Worm (Caenorhabditis elegans) whole organism, L2 larva: Measurements from ENCODE around the gene K11H3.2.

Source experiments
- C34F6.9 ChIP-seq: fragments of 150-350 bp; optimal IDR thresholded peaks from 2 replicates; lab custom pipeline; 2014; ENCODE audit warnings: missing biosample characterization, missing genetic modification characterization
- R02D3.7 ChIP-seq: fragments of 150-350 bp; optimal IDR thresholded peaks from 2 replicates; lab custom pipeline; 2014; ENCODE audit warnings: missing biosample characterization, missing genetic modification characterization
- Y55F3AM.14 ChIP-seq: fragments of 200-800 bp; sonication (Bioruptor generic); optimal IDR thresholded peaks from 2 replicates; lab custom pipeline; 2018; ENCODE audit warnings: mild to moderate bottlenecking, missing genetic modification characterization, missing compliant biosample characterization
- alr-1 ChIP-seq: fragments of 150-350 bp; optimal IDR thresholded peaks from 2 replicates; lab custom pipeline; 2014; ENCODE audit warnings: missing biosample characterization, missing genetic modification characterization
- ama-1 ChIP-seq: fragments of 150-350 bp; optimal IDR thresholded peaks from 2 replicates; lab custom pipeline; 2018; ENCODE audit warnings: inconsistent platforms
- blmp-1 ChIP-seq: sonication (generic microtip); optimal IDR thresholded peaks from 2 replicates; lab custom pipeline; 2017; ENCODE audit warnings: missing genetic modification characterization, mild to moderate bottlenecking, missing compliant biosample characterization, antibody characterized with exemption, moderate library complexity; ENCODE audit not compliant: insufficient read depth
- ceh-16 ChIP-seq: fragments of 150-350 bp; optimal IDR thresholded peaks from 2 replicates; lab custom pipeline; 2014; ENCODE audit warnings: missing biosample characterization, missing genetic modification characterization
- crh-2 ChIP-seq: sonication (generic microtip); optimal IDR thresholded peaks from 2 replicates; lab custom pipeline; 2017; ENCODE audit warnings: missing biosample characterization, missing genetic modification characterization
- dmd-4 ChIP-seq: sonication (generic microtip); optimal IDR thresholded peaks from 2 replicates; lab custom pipeline; 2017; ENCODE audit warnings: missing biosample characterization, missing genetic modification characterization
- egl-27 ChIP-seq: sonication (generic microtip); optimal IDR thresholded peaks from 3 replicates; lab custom pipeline; 2017; ENCODE audit warnings: missing biosample characterization, missing genetic modification reagents, missing genetic modification characterization
- fos-1 ChIP-seq: fragments of 150-350 bp; optimal IDR thresholded peaks from 2 replicates; lab custom pipeline; 2014; ENCODE audit warnings: missing biosample characterization, missing genetic modification characterization
- gmeb-1 ChIP-seq: fragments of 150-350 bp; optimal IDR thresholded peaks from 2 replicates; lab custom pipeline; 2014; ENCODE audit warnings: missing biosample characterization, missing genetic modification characterization
- lin-11 ChIP-seq: fragments of 150-350 bp; sonication (generic microtip); optimal IDR thresholded peaks from 2 replicates; lab custom pipeline; 2014; ENCODE audit warnings: missing biosample characterization, missing genetic modification characterization, inconsistent platforms, mixed read lengths
- lsy-2 ChIP-seq, 2 experiments: fragments of 150-350 bp in 1 of 2; sonication (generic microtip) in 1 of 2; optimal IDR thresholded peaks; 2 replicates each; lab custom pipeline; 2014 to 2017; ENCODE audit warnings: missing biosample characterization in 2 of 2, missing genetic modification characterization in 2 of 2
- mab-5 ChIP-seq: fragments of 150-350 bp; optimal IDR thresholded peaks from 2 replicates; lab custom pipeline; 2014; ENCODE audit warnings: missing biosample characterization, missing genetic modification characterization
- mbf-1 ChIP-seq: sonication (generic microtip); optimal IDR thresholded peaks from 2 replicates; lab custom pipeline; 2017; ENCODE audit warnings: missing biosample characterization, missing genetic modification characterization
- mdl-1 ChIP-seq, 2 experiments: fragments of 150-350 bp in 1 of 2; sonication (generic microtip) in 1 of 2; optimal IDR thresholded peaks; 2 replicates each; lab custom pipeline; 2017; ENCODE audit warnings: missing biosample characterization in 2 of 2, missing genetic modification characterization in 2 of 2
- nhr-11 ChIP-seq: fragments of 150-350 bp; optimal IDR thresholded peaks from 2 replicates; lab custom pipeline; 2014; ENCODE audit warnings: missing biosample characterization, missing genetic modification characterization
- nhr-129 ChIP-seq: fragments of 150-350 bp; optimal IDR thresholded peaks from 2 replicates; lab custom pipeline; 2014; ENCODE audit warnings: missing biosample characterization, missing genetic modification characterization
- nhr-21 ChIP-seq: fragments of 150-350 bp; optimal IDR thresholded peaks from 2 replicates; lab custom pipeline; 2014; ENCODE audit warnings: missing biosample characterization, missing genetic modification characterization
- nhr-23 ChIP-seq: fragments of 150-350 bp; optimal IDR thresholded peaks from 2 replicates; lab custom pipeline; 2014; ENCODE audit warnings: missing biosample characterization, missing genetic modification reagents, missing genetic modification characterization
- nhr-237 ChIP-seq: fragments of 150-350 bp; optimal IDR thresholded peaks from 2 replicates; lab custom pipeline; 2014; ENCODE audit warnings: missing biosample characterization, missing genetic modification characterization
- nhr-25 ChIP-seq: fragments of 150-350 bp; sonication (generic microtip); optimal IDR thresholded peaks from 3 replicates; lab custom pipeline; 2014; ENCODE audit warnings: missing biosample characterization, missing genetic modification characterization
- nhr-6 ChIP-seq: fragments of 150-350 bp; optimal IDR thresholded peaks from 2 replicates; lab custom pipeline; 2014; ENCODE audit warnings: missing biosample characterization, missing genetic modification characterization
- sma-3 ChIP-seq: sonication (generic microtip); optimal IDR thresholded peaks from 2 replicates; lab custom pipeline; 2016; ENCODE audit warnings: missing genetic modification reagents, missing genetic modification characterization, missing compliant biosample characterization
- sma-9 ChIP-seq, 2 experiments: fragments of 150-350 bp in 1 of 2; sonication (generic microtip) in 1 of 2; optimal IDR thresholded peaks; 2 replicates each; lab custom pipeline; 2014 to 2016; ENCODE audit warnings: missing genetic modification characterization in 2 of 2, mild to moderate bottlenecking in 1 of 2, missing biosample characterization in 1 of 2, missing compliant biosample characterization in 1 of 2, missing genetic modification reagents in 1 of 2, moderate library complexity in 1 of 2
- snpc-4 ChIP-seq: fragments of 150-350 bp; optimal IDR thresholded peaks from 2 replicates; lab custom pipeline; 2014; ENCODE audit warnings: missing biosample characterization, missing genetic modification characterization
- unc-39 ChIP-seq: fragments of 150-350 bp; optimal IDR thresholded peaks from 2 replicates; lab custom pipeline; 2014; ENCODE audit warnings: missing biosample characterization, missing genetic modification characterization
- unc-55 ChIP-seq: fragments of 150-350 bp; sonication (generic microtip); optimal IDR thresholded peaks from 3 replicates; lab custom pipeline; 2014; ENCODE audit warnings: missing biosample characterization, missing genetic modification reagents, missing genetic modification characterization
- ztf-11 ChIP-seq: sonication (generic microtip); optimal IDR thresholded peaks from 2 replicates; lab custom pipeline; 2017; ENCODE audit warnings: missing biosample characterization, missing genetic modification characterization
- ztf-4 ChIP-seq: fragments of 150-350 bp; optimal IDR thresholded peaks from 2 replicates; lab custom pipeline; 2014; ENCODE audit warnings: missing biosample characterization, missing genetic modification characterization

Gene K11H3.2

ce11 chrIII:9806968-9807559, 39.1 kb upstream of the K11H3.2 start, which contains the start of gene ZK632.4:
ZK632.4 (minus strand) TSS chrIII:9807454.
- no peak for TF ChIP-seq fos-1 (tag; lab: Kevin White, UChicago)
- no peak for TF ChIP-seq unc-39 (tag; lab: Kevin White, UChicago)
- TF ChIP-seq mab-5 (tag; lab: Kevin White, UChicago): no peak
- no peak for TF ChIP-seq nhr-23 (tag; lab: Kevin White, UChicago)
- peak; percentile 28 for TF ChIP-seq nhr-25 (tag; lab: Kevin White, UChicago)
- no peak for TF ChIP-seq R02D3.7
- peak; percentile 10 for TF ChIP-seq nhr-129 (tag; lab: Kevin White, UChicago)
- TF ChIP-seq lin-11 (tag; lab: Kevin White, UChicago): no peak
- TF ChIP-seq mbf-1 (tag; lab: Kevin White, UChicago): no peak
- TF ChIP-seq sma-9 (GFP tag; optimal IDR thresholded peaks at IDR 0.05; lab: Kevin White, UChicago): peak; percentile 56
- no peak for TF ChIP-seq sma-9 (tag; optimal IDR thresholded peaks at IDR 0.05; lab: Kevin White, UChicago)

ce11 chrIII:9807560-9808046, 38.6 kb upstream of the K11H3.2 start:
- TF ChIP-seq ztf-4 (tag; lab: Kevin White, UChicago) (peak; percentile 14), sma-9 (GFP tag; optimal IDR thresholded peaks at IDR 0.05; lab: Kevin White, UChicago) (peak; percentile 62), sma-9 (tag; optimal IDR thresholded peaks at IDR 0.05; lab: Kevin White, UChicago) (no peak), lsy-2 (tag; optimal IDR thresholded peaks at IDR 0.05; lab: Kevin White, UChicago) (peak in 1 of 2 experiments; percentile 26), mab-5 (tag; lab: Kevin White, UChicago) (no peak), Y55F3AM.14 (GFP tag; lab: Kevin White, UChicago) (peak; percentile 3), blmp-1 (tag; lab: Kevin White, UChicago) (peak; percentile 46), nhr-25 (tag; lab: Kevin White, UChicago) (peak; percentile 75), nhr-21 (tag; lab: Kevin White, UChicago) (peak; percentile 63), ama-1 (peak; percentile 80), mdl-1 (tag; optimal IDR thresholded peaks at IDR 0.05; lab: Kevin White, UChicago) (peak in 1 of 2 experiments; percentile 28), sma-3 (peak; percentile 61), dmd-4 (tag; lab: Kevin White, UChicago) (no peak), nhr-129 (tag; lab: Kevin White, UChicago) (peak; percentile 13), crh-2 (peak; percentile 23), gmeb-1 (tag; lab: Kevin White, UChicago) (peak; percentile 52), mbf-1 (tag; lab: Kevin White, UChicago) (no peak), nhr-11 (tag; lab: Kevin White, UChicago) (no peak), unc-39 (tag; lab: Kevin White, UChicago) (no peak), snpc-4 (tag; lab: Kevin White, UChicago) (no peak)
- TF ChIP-seq, all 48 proteins: peak for 13

ce11 chrIII:9808179-9808578, 38.0 kb upstream of the K11H3.2 start, which contains the start of gene gtap-2:
gtap-2 (plus strand) TSS chrIII:9808544.
- TF ChIP-seq ceh-16: no peak
- TF ChIP-seq C34F6.9 (tag; lab: Kevin White, UChicago): peak; percentile 69
- peak in 1 of 2 experiments; percentile 65 for TF ChIP-seq lsy-2 (tag; optimal IDR thresholded peaks at IDR 0.05; lab: Kevin White, UChicago)
- peak; percentile 64 for TF ChIP-seq unc-55
- TF ChIP-seq sma-9 (GFP tag; optimal IDR thresholded peaks at IDR 0.05; lab: Kevin White, UChicago): peak; percentile 15
- no peak for TF ChIP-seq sma-9 (tag; optimal IDR thresholded peaks at IDR 0.05; lab: Kevin White, UChicago)
- TF ChIP-seq nhr-6 (tag; lab: Kevin White, UChicago): no peak

ce11 chrIII:9813146-9813545, 33.0 kb upstream of the K11H3.2 start, which contains the start of gene ZK632.14:
ZK632.14 (plus strand) TSS chrIII:9813446.
- no peak for TF ChIP-seq nhr-23 (tag; lab: Kevin White, UChicago)
- no peak for TF ChIP-seq ceh-16
- TF ChIP-seq nhr-237 (tag; lab: Kevin White, UChicago): no peak
- TF ChIP-seq ama-1: no peak
- TF ChIP-seq Y55F3AM.14 (GFP tag; lab: Kevin White, UChicago): no peak
- TF ChIP-seq ztf-4 (tag; lab: Kevin White, UChicago): no peak
- TF ChIP-seq lin-11 (tag; lab: Kevin White, UChicago): no peak
- TF ChIP-seq mab-5 (tag; lab: Kevin White, UChicago): no peak
- no peak for TF ChIP-seq C34F6.9 (tag; lab: Kevin White, UChicago)
- TF ChIP-seq egl-27: no peak
- no peak for TF ChIP-seq alr-1 (tag; lab: Kevin White, UChicago)
- TF ChIP-seq snpc-4 (tag; lab: Kevin White, UChicago): no peak
- no peak for TF ChIP-seq ztf-11
